Fruit fly (Drosophila melanogaster) whole organism, embryonic: ENCODE measurements around the gene Sidpn.

Source experiments
- ATbp ChIP-seq: fragments of 200-800 bp; sonication (Bioruptor generic); optimal IDR thresholded peaks from 2 replicates; lab custom pipeline; 2017; ENCODE audit warnings: missing biosample characterization, mild to moderate bottlenecking, missing genetic modification characterization, missing genetic modification reagents
- Atf6 ChIP-seq: fragments of 200-800 bp; sonication (Bioruptor generic); IDR thresholded peaks from 2 replicates; pipeline ENCODE4 v1.3.6; 2022; ENCODE audit warnings: missing biosample characterization, missing genetic modification characterization
- BtbVII ChIP-seq: fragments of 200-800 bp; sonication (Bioruptor generic); optimal IDR thresholded peaks from 3 replicates; lab custom pipeline; 2017; ENCODE audit warnings: missing biosample characterization, mild to moderate bottlenecking, missing genetic modification characterization
- CG11085 ChIP-seq: fragments of 200-800 bp; sonication (Bioruptor generic); IDR thresholded peaks from 2 replicates; pipeline ENCODE4 v1.3.6; 2022; ENCODE audit warnings: missing biosample characterization, missing genetic modification characterization
- CG11247 ChIP-seq: fragments of 200-800 bp; sonication (Bioruptor generic); IDR thresholded peaks from 2 replicates; pipeline ENCODE4 v1.3.6; 2022; ENCODE audit warnings: missing biosample characterization, missing genetic modification characterization
- CG12769 ChIP-seq: fragments of 200-800 bp; sonication (Bioruptor generic); optimal IDR thresholded peaks from 2 replicates; lab custom pipeline; 2019; ENCODE audit warnings: missing biosample characterization, mild to moderate bottlenecking, missing genetic modification characterization, moderate library complexity
- CG13123 ChIP-seq: fragments of 200-800 bp; sonication (Bioruptor generic); optimal IDR thresholded peaks from 2 replicates; lab custom pipeline; 2016; ENCODE audit warnings: missing biosample characterization, missing genetic modification characterization
- CG14014 ChIP-seq: fragments of 200-800 bp; sonication (Bioruptor generic); IDR thresholded peaks from 2 replicates; pipeline ENCODE4 v1.3.6; 2022; ENCODE audit warnings: missing biosample characterization, missing genetic modification characterization
- CG14441 ChIP-seq: fragments of 200-800 bp; sonication (Bioruptor generic); IDR thresholded peaks from 2 replicates; pipeline ENCODE4 v1.3.6; 2022; ENCODE audit warnings: missing biosample characterization, missing genetic modification characterization
- CG14710 ChIP-seq: fragments of 200-800 bp; sonication (Bioruptor generic); optimal IDR thresholded peaks from 3 replicates; lab custom pipeline; 2019; ENCODE audit warnings: missing biosample characterization, mild to moderate bottlenecking, missing genetic modification characterization, moderate library complexity
- CG17328 ChIP-seq: fragments of 200-800 bp; sonication (Bioruptor generic); IDR thresholded peaks from 2 replicates; pipeline ENCODE4 v1.3.6; 2022; ENCODE audit warnings: missing biosample characterization, missing genetic modification characterization
- CG3995 ChIP-seq: fragments of 200-800 bp; sonication (Bioruptor generic); optimal IDR thresholded peaks from 3 replicates; lab custom pipeline; 2016; ENCODE audit warnings: missing biosample characterization, missing genetic modification characterization
- CG4617 ChIP-seq: fragments of 200-800 bp; sonication (Bioruptor generic); optimal IDR thresholded peaks from 3 replicates; lab custom pipeline; 2016; ENCODE audit warnings: missing biosample characterization, missing genetic modification characterization, borderline replicate concordance
- CG4707 ChIP-seq: fragments of 200-800 bp; sonication (Bioruptor generic); optimal IDR thresholded peaks from 2 replicates; lab custom pipeline; 2018; ENCODE audit warnings: missing biosample characterization, mild to moderate bottlenecking, missing genetic modification characterization, moderate library complexity
- CG4854 ChIP-seq: fragments of 200-800 bp; sonication (Bioruptor generic); optimal IDR thresholded peaks from 2 replicates; lab custom pipeline; 2016; ENCODE audit warnings: missing biosample characterization, missing genetic modification characterization, inconsistent platforms
- CG6272 ChIP-seq: fragments of 200-800 bp; sonication (Bioruptor generic); IDR thresholded peaks from 2 replicates; pipeline ENCODE4 v1.3.6; 2022; ENCODE audit warnings: missing biosample characterization, missing genetic modification characterization
- CG6654 ChIP-seq: fragments of 200-800 bp; sonication (Bioruptor generic); optimal IDR thresholded peaks from 2 replicates; lab custom pipeline; 2017; ENCODE audit warnings: missing biosample characterization, mild to moderate bottlenecking, missing genetic modification characterization
- CG7745 ChIP-seq: fragments of 200-800 bp; sonication (Bioruptor generic); optimal IDR thresholded peaks from 2 replicates; lab custom pipeline; 2018; ENCODE audit warnings: missing biosample characterization, mild to moderate bottlenecking, missing genetic modification characterization, moderate library complexity
- CG9932 ChIP-seq: fragments of 200-800 bp; sonication (Bioruptor generic); IDR thresholded peaks from 2 replicates; pipeline ENCODE4 v1.3.6; 2022; ENCODE audit warnings: missing biosample characterization, missing genetic modification characterization
- CTCF ChIP-seq: fragments of 200-800 bp; sonication (Bioruptor generic); optimal IDR thresholded peaks from 2 replicates; lab custom pipeline; 2017; ENCODE audit warnings: missing biosample characterization, mild to moderate bottlenecking, missing genetic modification characterization, moderate library complexity
- Camta ChIP-seq: fragments of 200-800 bp; sonication (Bioruptor generic); optimal IDR thresholded peaks from 2 replicates; lab custom pipeline; 2016; ENCODE audit warnings: missing biosample characterization, missing genetic modification characterization
- CoRest ChIP-seq: fragments of 200-800 bp; sonication (Bioruptor generic); optimal IDR thresholded peaks from 3 replicates; lab custom pipeline; 2018; ENCODE audit warnings: missing biosample characterization, mild to moderate bottlenecking, missing genetic modification characterization, moderate library complexity
- Dp ChIP-seq: fragments of 200-800 bp; sonication (Bioruptor generic); optimal IDR thresholded peaks from 2 replicates; lab custom pipeline; 2018; ENCODE audit warnings: missing biosample characterization, mild to moderate bottlenecking, missing genetic modification characterization, moderate library complexity
- Ets65A ChIP-seq: fragments of 200-800 bp; sonication (Bioruptor generic); peaks from one replicate; lab custom pipeline; 2016; ENCODE audit warnings: missing biosample characterization, missing genetic modification characterization
- Gsc ChIP-seq: fragments of 200-800 bp; sonication (Bioruptor generic); IDR thresholded peaks from 2 replicates; pipeline ENCODE4 v1.3.6; 2022; ENCODE audit warnings: missing biosample characterization, missing genetic modification characterization
- Hand ChIP-seq: fragments of 200-800 bp; sonication (Bioruptor generic); optimal IDR thresholded peaks from 2 replicates; lab custom pipeline; 2017; ENCODE audit warnings: mild to moderate bottlenecking, missing biosample characterization, missing genetic modification reagents, missing genetic modification characterization
- HmgZ ChIP-seq: fragments of 200-800 bp; sonication (Bioruptor generic); optimal IDR thresholded peaks from 2 replicates; lab custom pipeline; 2018; ENCODE audit warnings: missing biosample characterization, mild to moderate bottlenecking, missing genetic modification characterization
- Lim3 ChIP-seq: fragments of 200-800 bp; sonication (Bioruptor generic); IDR thresholded peaks from 2 replicates; pipeline ENCODE4 v1.3.6; 2022; ENCODE audit warnings: missing biosample characterization, missing genetic modification characterization
- Mad ChIP-seq: fragments of 200-800 bp; sonication (Bioruptor generic); optimal IDR thresholded peaks from 2 replicates; lab custom pipeline; 2016; ENCODE audit warnings: missing biosample characterization, missing genetic modification characterization
- Med ChIP-seq: fragments of 200-800 bp; sonication (Bioruptor generic); peaks from one replicate; lab custom pipeline; 2016; ENCODE audit warnings: missing biosample characterization, missing genetic modification characterization, mild to moderate bottlenecking, inconsistent platforms, moderate library complexity
- Mes4 ChIP-seq: fragments of 200-800 bp; sonication (Bioruptor generic); optimal IDR thresholded peaks from 2 replicates; lab custom pipeline; 2016; ENCODE audit warnings: missing biosample characterization, missing genetic modification characterization
- Myb ChIP-seq: fragments of 200-800 bp; sonication (Bioruptor generic); optimal IDR thresholded peaks from 2 replicates; lab custom pipeline; 2016; ENCODE audit warnings: missing biosample characterization, missing genetic modification characterization
- NfI ChIP-seq: fragments of 200-800 bp; sonication (Bioruptor generic); optimal IDR thresholded peaks from 3 replicates; lab custom pipeline; 2018; ENCODE audit warnings: missing biosample characterization, mild to moderate bottlenecking, missing genetic modification characterization, moderate library complexity
- Opbp ChIP-seq: fragments of 200-800 bp; sonication (Bioruptor generic); IDR thresholded peaks from 3 replicates; pipeline ENCODE4 v1.3.6; 2022; ENCODE audit warnings: missing biosample characterization, missing genetic modification characterization; ENCODE audit not compliant: partially characterized antibody
- Pdp1 ChIP-seq, 2 experiments: fragments of 200-800 bp; sonication (Bioruptor generic); optimal IDR thresholded peaks; 3 replicates each; lab custom pipeline; 2016; ENCODE audit warnings: missing biosample characterization in 2 of 2, missing genetic modification characterization in 2 of 2, mild to moderate bottlenecking in 1 of 2, moderate library complexity in 1 of 2
- Tbp ChIP-seq: fragments of >200 bp; optimal IDR thresholded peaks from 2 replicates; lab custom pipeline; 2018; ENCODE audit warnings: missing biosample characterization, missing genetic modification characterization
- Xbp1 ChIP-seq: fragments of 200-800 bp; sonication (Bioruptor generic); optimal IDR thresholded peaks from 3 replicates; lab custom pipeline; 2016; ENCODE audit warnings: missing biosample characterization, mild to moderate bottlenecking, missing genetic modification characterization
- ap ChIP-seq: fragments of 200-800 bp; sonication (Bioruptor generic); IDR thresholded peaks from 2 replicates; pipeline ENCODE4 v1.3.6; 2022; ENCODE audit warnings: missing biosample characterization, missing genetic modification characterization
- bab2 ChIP-seq: fragments of 200-800 bp; sonication (Bioruptor generic); optimal IDR thresholded peaks from 2 replicates; lab custom pipeline; 2016; ENCODE audit warnings: missing biosample characterization, missing genetic modification characterization
- bsh ChIP-seq, 2 experiments: fragments of 200-800 bp; sonication (Bioruptor generic); optimal IDR thresholded peaks; 2 replicates each; lab custom pipeline; 2017 to 2018; ENCODE audit warnings: mild to moderate bottlenecking in 2 of 2, missing biosample characterization in 2 of 2, missing genetic modification characterization in 2 of 2, moderate library complexity in 1 of 2
- cg ChIP-seq: fragments of 200-800 bp; sonication (Bioruptor generic); optimal IDR thresholded peaks from 3 replicates; lab custom pipeline; 2019; ENCODE audit warnings: missing biosample characterization, mild to moderate bottlenecking, missing genetic modification characterization, moderate library complexity
- corto ChIP-seq: fragments of 200-800 bp; sonication (Bioruptor generic); optimal IDR thresholded peaks from 2 replicates; lab custom pipeline; 2016; ENCODE audit warnings: missing biosample characterization, mild to moderate bottlenecking, missing genetic modification characterization, moderate library complexity
- crc ChIP-seq: fragments of 200-800 bp; sonication (Bioruptor generic); optimal IDR thresholded peaks from 2 replicates; lab custom pipeline; 2016; ENCODE audit warnings: missing biosample characterization, missing genetic modification characterization
- dmrt11E ChIP-seq: fragments of 200-800 bp; sonication (Bioruptor generic); optimal IDR thresholded peaks from 3 replicates; lab custom pipeline; 2018; ENCODE audit warnings: missing biosample characterization, mild to moderate bottlenecking, missing genetic modification characterization, moderate library complexity
- en ChIP-seq: fragments of 200-800 bp; sonication (Bioruptor generic); optimal IDR thresholded peaks from 2 replicates; lab custom pipeline; 2016; ENCODE audit warnings: missing biosample characterization, missing genetic modification characterization
- fu2 ChIP-seq: fragments of 200-800 bp; sonication (Bioruptor generic); optimal IDR thresholded peaks from 2 replicates; lab custom pipeline; 2016; ENCODE audit warnings: missing biosample characterization, missing genetic modification characterization
- gcm2 ChIP-seq: fragments of 200-800 bp; sonication (Bioruptor generic); optimal IDR thresholded peaks from 2 replicates; lab custom pipeline; 2016; ENCODE audit warnings: missing biosample characterization, missing genetic modification characterization
- ind ChIP-seq: fragments of 200-800 bp; sonication (Bioruptor generic); optimal IDR thresholded peaks from 3 replicates; lab custom pipeline; 2016; ENCODE audit warnings: missing biosample characterization, missing genetic modification characterization
- sc ChIP-seq, 3 experiments: fragments of >200 bp in 2 of 3; fragments of 200-800 bp in 1 of 3; sonication (Bioruptor generic) in 1 of 3; optimal IDR thresholded peaks; 2 replicates in 2 of 3; 3 replicates in 1 of 3; lab custom pipeline; 2017; ENCODE audit warnings: mild to moderate bottlenecking in 1 of 3, missing biosample characterization in 1 of 3, missing genetic modification characterization in 1 of 3, missing genetic modification reagents in 1 of 3
- tx ChIP-seq: fragments of 200-800 bp; sonication (Bioruptor generic); optimal IDR thresholded peaks from 2 replicates; lab custom pipeline; 2016; ENCODE audit warnings: missing biosample characterization, missing genetic modification characterization
- zf30C ChIP-seq: fragments of 200-800 bp; sonication (Bioruptor generic); optimal IDR thresholded peaks from 3 replicates; lab custom pipeline; 2018; ENCODE audit warnings: missing biosample characterization, mild to moderate bottlenecking, missing genetic modification characterization

Gene Sidpn

DNA sequence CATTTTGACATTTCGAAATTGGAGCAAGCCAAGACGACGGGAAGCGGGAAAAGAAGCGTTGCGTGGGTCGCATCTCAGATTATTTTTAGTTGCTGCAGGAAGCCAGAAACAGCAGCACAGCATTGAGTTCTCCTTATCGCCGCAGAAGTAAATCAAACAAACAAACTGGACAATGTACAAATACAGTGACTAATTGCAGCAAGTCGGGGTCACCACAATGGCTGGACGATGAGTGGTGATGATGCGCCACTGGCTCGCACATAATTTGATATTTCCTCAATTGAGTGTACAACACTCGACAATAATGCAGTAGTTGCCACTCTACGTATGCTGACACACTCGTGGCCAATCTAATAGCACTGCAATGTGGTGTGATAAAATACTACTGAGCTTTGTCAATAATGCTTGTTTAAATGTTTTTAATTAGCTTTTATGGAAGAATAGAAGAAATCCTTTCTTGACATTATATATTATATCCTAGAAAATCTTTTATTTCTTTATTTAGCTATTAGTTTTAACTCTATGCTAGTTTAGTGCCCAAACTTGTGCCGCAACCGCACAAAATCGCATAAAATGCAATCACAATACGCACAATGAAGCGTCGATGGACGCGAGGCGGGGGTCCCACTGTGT, 45.4 kb upstream of the Sidpn start (continued):
- no peak for TF ChIP-seq Tbp (GFP tag; lab: Kevin White, UChicago)
- TF ChIP-seq CG6654 (GFP tag; lab: Kevin White, UChicago), result no peak
- TF ChIP-seq Mes4, result no peak
- TF ChIP-seq Ets65A (GFP tag; lab: Kevin White, UChicago), result no peak
- TF ChIP-seq Gsc (GFP tag; lab: Robert Waterston, UW), result no peak
- TF ChIP-seq HmgZ, result no peak
- no peak for TF ChIP-seq bab2 (GFP tag; lab: Kevin White, UChicago)
- no peak for TF ChIP-seq NfI (GFP tag; lab: Kevin White, UChicago)
- no peak for TF ChIP-seq CG4617 (GFP tag; lab: Kevin White, UChicago)
- no peak for TF ChIP-seq CG14014 (GFP tag; lab: Robert Waterston, UW)
- no peak for TF ChIP-seq Mad
- no peak for TF ChIP-seq Dp (GFP tag; lab: Kevin White, UChicago)
- TF ChIP-seq CG7745 (tag; lab: Kevin White, UChicago), result no peak
- peak; percentile 22 for TF ChIP-seq CG14710 (tag; lab: Kevin White, UChicago)
- no peak for TF ChIP-seq CG3995 (GFP tag; lab: Kevin White, UChicago)
- no peak for TF ChIP-seq CG13123 (GFP tag; lab: Kevin White, UChicago)
- no peak for TF ChIP-seq en
- no peak for TF ChIP-seq CG4707 (GFP tag; lab: Kevin White, UChicago)
- no peak for TF ChIP-seq CG9932 (GFP tag; lab: Robert Waterston, UW)
- TF ChIP-seq CG14441 (GFP tag; lab: Robert Waterston, UW), result no peak
- no peak for TF ChIP-seq Atf6
- no peak for TF ChIP-seq CG6272 (GFP tag; lab: Robert Waterston, UW)
- TF ChIP-seq crc (GFP tag; lab: Kevin White, UChicago), result no peak
- no peak for TF ChIP-seq gcm2 (GFP tag; lab: Kevin White, UChicago)
- no peak for TF ChIP-seq Myb (GFP tag; lab: Kevin White, UChicago)
- TF ChIP-seq Hand (GFP tag; lab: Kevin White, UChicago), result no peak
- TF ChIP-seq Xbp1 (GFP tag; lab: Kevin White, UChicago), result peak; percentile 20
- TF ChIP-seq dmrt11E (tag; lab: Kevin White, UChicago), result peak; percentile 57
- no peak for TF ChIP-seq cg
- no peak for TF ChIP-seq tx (GFP tag; lab: Kevin White, UChicago)
- TF ChIP-seq Camta (GFP tag; lab: Kevin White, UChicago), result no peak
- TF ChIP-seq Lim3 (GFP tag; lab: Robert Waterston, UW), result no peak
- TF ChIP-seq Med, result peak; percentile 64
- no peak for TF ChIP-seq Opbp (GFP tag; lab: Robert Waterston, UW)
- TF ChIP-seq CG4854, result no peak
- TF ChIP-seq CG11085, result no peak
- no peak for TF ChIP-seq Pdp1 (GFP tag; optimal IDR thresholded peaks at IDR 0.05; lab: Kevin White, UChicago)
- TF ChIP-seq CG17328 (GFP tag; lab: Robert Waterston, UW), result peak; percentile 45
- no peak for TF ChIP-seq ap
- TF ChIP-seq CG11247 (GFP tag; lab: Robert Waterston, UW), result no peak
- peak; percentile 65 to 75 for TF ChIP-seq bsh (GFP tag; optimal IDR thresholded peaks at IDR 0.05; lab: Kevin White, UChicago)
- TF ChIP-seq ind (GFP tag; lab: Kevin White, UChicago), result peak; percentile 1
- TF ChIP-seq zf30C (GFP tag; lab: Kevin White, UChicago), result no peak
- TF ChIP-seq BtbVII (GFP tag; lab: Kevin White, UChicago), result no peak
- TF ChIP-seq CoRest (tag; lab: Kevin White, UChicago), result peak; percentile 16
- TF ChIP-seq ATbp (GFP tag; lab: Kevin White, UChicago), result peak; percentile 53
- TF ChIP-seq CTCF (GFP tag; lab: Kevin White, UChicago), result no peak
- no peak for TF ChIP-seq fu2 (GFP tag; lab: Kevin White, UChicago)
- no peak for TF ChIP-seq sc (optimal IDR thresholded peaks at IDR 0.05; lab: Kevin White, UChicago)
- no peak for TF ChIP-seq sc (GFP tag; optimal IDR thresholded peaks at IDR 0.05; lab: Kevin White, UChicago)
- TF ChIP-seq CG12769, result no peak
- TF ChIP-seq corto (GFP tag; lab: Kevin White, UChicago), result no peak
